Fruit fly (Drosophila melanogaster) whole organism, embryonic: ENCODE results near the gene CG17855.

ENCODE experiments used
- CG10267 ChIP-seq: fragments of 200-800 bp; sonication (Bioruptor generic); optimal IDR thresholded peaks from 2 replicates; lab custom pipeline; 2018; ENCODE audit warnings: missing biosample characterization, mild to moderate bottlenecking, missing genetic modification characterization, moderate library complexity
- CG10321 ChIP-seq: fragments of 200-800 bp; sonication (Bioruptor generic); IDR thresholded peaks from 2 replicates; pipeline ENCODE4 v1.3.6; 2022; ENCODE audit warnings: missing biosample characterization, missing genetic modification characterization
- CG10366 ChIP-seq: fragments of 200-800 bp; sonication (Bioruptor generic); IDR thresholded peaks from 2 replicates; pipeline ENCODE4 v1.3.6; 2022; ENCODE audit warnings: missing biosample characterization, missing genetic modification characterization
- CG11560 ChIP-seq: fragments of 200-800 bp; sonication (Bioruptor generic); IDR thresholded peaks from 3 replicates; pipeline ENCODE4 v1.3.6; 2022; ENCODE audit warnings: missing biosample characterization, missing genetic modification characterization
- CG12071 ChIP-seq: fragments of 200-800 bp; sonication (Bioruptor generic); optimal IDR thresholded peaks from 3 replicates; lab custom pipeline; 2018; ENCODE audit warnings: missing biosample characterization, mild to moderate bottlenecking, missing genetic modification characterization
- CG12236 ChIP-seq: fragments of 200-800 bp; sonication (Bioruptor generic); optimal IDR thresholded peaks from 2 replicates; lab custom pipeline; 2016; ENCODE audit warnings: missing biosample characterization, missing genetic modification characterization
- CG12391 ChIP-seq: fragments of 200-800 bp; sonication (Bioruptor generic); optimal IDR thresholded peaks from 3 replicates; lab custom pipeline; 2018; ENCODE audit warnings: missing biosample characterization, mild to moderate bottlenecking, missing genetic modification characterization, moderate library complexity
- CG15011 ChIP-seq: fragments of 200-800 bp; sonication (Bioruptor generic); optimal IDR thresholded peaks from 3 replicates; lab custom pipeline; 2018; ENCODE audit warnings: missing biosample characterization, mild to moderate bottlenecking, missing genetic modification characterization
- CG17829 ChIP-seq: fragments of 200-800 bp; optimal IDR thresholded peaks from 2 replicates; lab custom pipeline; 2019; ENCODE audit warnings: missing biosample characterization, mild to moderate bottlenecking, missing genetic modification characterization, moderate library complexity
- CG2199 ChIP-seq: fragments of 200-800 bp; sonication (Bioruptor generic); IDR thresholded peaks from 3 replicates; pipeline ENCODE4 v1.3.6; 2022; ENCODE audit warnings: missing biosample characterization, missing genetic modification characterization
- CG2712 ChIP-seq: fragments of 200-800 bp; optimal IDR thresholded peaks from 3 replicates; lab custom pipeline; 2019; ENCODE audit warnings: missing biosample characterization, mild to moderate bottlenecking, missing genetic modification characterization, moderate library complexity
- CG33557 ChIP-seq: fragments of 200-800 bp; sonication (Bioruptor generic); optimal IDR thresholded peaks from 2 replicates; lab custom pipeline; 2019; ENCODE audit warnings: missing biosample characterization, mild to moderate bottlenecking, missing genetic modification characterization, moderate library complexity
- CG3838 ChIP-seq: fragments of 200-800 bp; sonication (Bioruptor generic); optimal IDR thresholded peaks from 3 replicates; lab custom pipeline; 2016; ENCODE audit warnings: missing biosample characterization, missing genetic modification characterization
- CG4282 ChIP-seq: fragments of 200-800 bp; sonication (Bioruptor generic); optimal IDR thresholded peaks from 2 replicates; lab custom pipeline; 2016; ENCODE audit warnings: missing biosample characterization, missing genetic modification characterization
- CG6175 ChIP-seq: fragments of 200-800 bp; sonication (Bioruptor generic); IDR thresholded peaks from 3 replicates; pipeline ENCODE4 v1.3.6; 2022; ENCODE audit warnings: missing biosample characterization, missing genetic modification characterization
- CG6272 ChIP-seq: fragments of 200-800 bp; sonication (Bioruptor generic); IDR thresholded peaks from 2 replicates; pipeline ENCODE4 v1.3.6; 2022; ENCODE audit warnings: missing biosample characterization, missing genetic modification characterization
- CG7786 ChIP-seq: fragments of 200-800 bp; sonication (Bioruptor generic); optimal IDR thresholded peaks from 2 replicates; lab custom pipeline; 2016; ENCODE audit warnings: missing biosample characterization, missing genetic modification characterization
- CG8765 ChIP-seq: fragments of 200-800 bp; sonication (Bioruptor generic); IDR thresholded peaks from 2 replicates; pipeline ENCODE4 v1.3.6; 2022; ENCODE audit warnings: missing biosample characterization, missing genetic modification characterization
- CG8944 ChIP-seq: fragments of 200-800 bp; sonication (Bioruptor generic); optimal IDR thresholded peaks from 3 replicates; lab custom pipeline; 2016; ENCODE audit warnings: missing biosample characterization, missing genetic modification characterization
- CG9876 ChIP-seq: fragments of 200-800 bp; sonication (Bioruptor generic); optimal IDR thresholded peaks from 2 replicates; lab custom pipeline; 2016; ENCODE audit warnings: missing biosample characterization, missing genetic modification characterization
- CHES-1-like ChIP-seq: fragments of 200-800 bp; sonication (Bioruptor generic); optimal IDR thresholded peaks from 2 replicates; lab custom pipeline; 2016; ENCODE audit warnings: missing biosample characterization, missing genetic modification characterization
- Dek ChIP-seq: fragments of 200-800 bp; sonication (Bioruptor generic); optimal IDR thresholded peaks from 3 replicates; lab custom pipeline; 2019; ENCODE audit warnings: missing biosample characterization, mild to moderate bottlenecking, missing genetic modification characterization, moderate library complexity
- HmgZ ChIP-seq: fragments of 200-800 bp; sonication (Bioruptor generic); optimal IDR thresholded peaks from 2 replicates; lab custom pipeline; 2018; ENCODE audit warnings: missing biosample characterization, mild to moderate bottlenecking, missing genetic modification characterization
- Hmr ChIP-seq: fragments of 200-800 bp; sonication (Bioruptor generic); optimal IDR thresholded peaks from 3 replicates; lab custom pipeline; 2017; ENCODE audit warnings: mild to moderate bottlenecking, missing biosample characterization, missing genetic modification reagents, missing genetic modification characterization
- Lhr ChIP-seq: fragments of 200-800 bp; sonication (Bioruptor generic); optimal IDR thresholded peaks from 3 replicates; lab custom pipeline; 2017; ENCODE audit warnings: mild to moderate bottlenecking, missing biosample characterization, missing genetic modification reagents, missing genetic modification characterization
- MBD-R2 ChIP-seq: fragments of 200-800 bp; sonication (Bioruptor generic); IDR thresholded peaks from 2 replicates; pipeline ENCODE4 v1.3.6; 2022; ENCODE audit warnings: missing biosample characterization, missing genetic modification characterization
- Meics ChIP-seq: fragments of 200-800 bp; sonication (Bioruptor generic); optimal IDR thresholded peaks from 2 replicates; lab custom pipeline; 2017; ENCODE audit warnings: missing biosample characterization, mild to moderate bottlenecking, missing genetic modification characterization
- Myb ChIP-seq: fragments of 200-800 bp; sonication (Bioruptor generic); optimal IDR thresholded peaks from 2 replicates; lab custom pipeline; 2016; ENCODE audit warnings: missing biosample characterization, missing genetic modification characterization
- Stat92E ChIP-seq, 3 experiments: fragments of >200 bp in 2 of 3; fragments of 200-800 bp in 1 of 3; sonication (Bioruptor generic) in 1 of 3; optimal IDR thresholded peaks; 2 replicates each; lab custom pipeline; 2017 to 2019; ENCODE audit warnings: missing biosample characterization in 3 of 3, missing genetic modification characterization in 3 of 3, mild to moderate bottlenecking in 1 of 3, moderate library complexity in 1 of 3
- Trl ChIP-seq, 3 experiments: fragments of >200 bp in 2 of 3; fragments of 200-800 bp in 1 of 3; sonication (Bioruptor generic) in 1 of 3; optimal IDR thresholded peaks; 2 replicates in 1 of 3; 3 replicates in 2 of 3; lab custom pipeline; 2016 to 2017; ENCODE audit warnings: missing biosample characterization in 1 of 3, missing genetic modification characterization in 1 of 3
- abd-A ChIP-seq: fragments of 200-800 bp; sonication (Bioruptor generic); optimal IDR thresholded peaks from 3 replicates; lab custom pipeline; 2019; ENCODE audit warnings: missing biosample characterization, mild to moderate bottlenecking, missing genetic modification characterization, moderate library complexity
- aop ChIP-seq: fragments of 200-800 bp; sonication (Bioruptor generic); IDR thresholded peaks from 2 replicates; pipeline ENCODE4 v1.3.6; 2022; ENCODE audit warnings: missing biosample characterization, missing genetic modification characterization
- caup ChIP-seq: fragments of 200-800 bp; sonication (Bioruptor generic); optimal IDR thresholded peaks from 3 replicates; lab custom pipeline; 2017; ENCODE audit warnings: missing biosample characterization, mild to moderate bottlenecking, missing genetic modification characterization, moderate library complexity; ENCODE audit not compliant: severe bottlenecking
- crp ChIP-seq, 2 experiments: fragments of 200-800 bp; sonication (Bioruptor generic); optimal IDR thresholded peaks; 2 replicates in 1 of 2; 3 replicates in 1 of 2; lab custom pipeline; 2017; ENCODE audit warnings: missing biosample characterization in 2 of 2, missing genetic modification characterization in 2 of 2, mild to moderate bottlenecking in 1 of 2, moderate library complexity in 1 of 2
- fd3F ChIP-seq: fragments of 200-800 bp; sonication (Bioruptor generic); optimal IDR thresholded peaks from 2 replicates; lab custom pipeline; 2018; ENCODE audit warnings: missing biosample characterization, mild to moderate bottlenecking, missing genetic modification characterization, moderate library complexity
- gem ChIP-seq: fragments of 200-800 bp; sonication (Bioruptor generic); optimal IDR thresholded peaks from 2 replicates; lab custom pipeline; 2019; ENCODE audit warnings: missing biosample characterization, mild to moderate bottlenecking, missing genetic modification characterization, moderate library complexity
- lola ChIP-seq, 3 experiments: fragments of >200 bp in 2 of 3; fragments of 200-800 bp in 1 of 3; sonication (Bioruptor generic) in 1 of 3; optimal IDR thresholded peaks; 2 replicates each; lab custom pipeline; 2017 to 2019; ENCODE audit warnings: missing biosample characterization in 3 of 3, missing genetic modification characterization in 3 of 3, mild to moderate bottlenecking in 1 of 3, moderate library complexity in 1 of 3
- mirr ChIP-seq: fragments of 200-800 bp; sonication (Bioruptor generic); optimal IDR thresholded peaks from 3 replicates; lab custom pipeline; 2018; ENCODE audit warnings: missing biosample characterization, mild to moderate bottlenecking, missing genetic modification characterization
- oc ChIP-seq: fragments of 200-800 bp; sonication (Bioruptor generic); optimal IDR thresholded peaks from 2 replicates; lab custom pipeline; 2018; ENCODE audit warnings: missing biosample characterization, mild to moderate bottlenecking, missing genetic modification characterization, moderate library complexity
- odd ChIP-seq: fragments of 200-800 bp; sonication (Bioruptor generic); optimal IDR thresholded peaks from 2 replicates; lab custom pipeline; 2017; ENCODE audit warnings: missing biosample characterization, mild to moderate bottlenecking, missing genetic modification characterization
- phol ChIP-seq: fragments of 200-800 bp; sonication (Bioruptor generic); optimal IDR thresholded peaks from 3 replicates; lab custom pipeline; 2018; ENCODE audit warnings: missing biosample characterization, mild to moderate bottlenecking, missing genetic modification characterization, moderate library complexity
- pnt ChIP-seq: fragments of 200-800 bp; sonication (Bioruptor generic); optimal IDR thresholded peaks from 3 replicates; lab custom pipeline; 2016; ENCODE audit warnings: missing biosample characterization, missing genetic modification characterization
- pros ChIP-seq: fragments of 200-800 bp; sonication (Bioruptor generic); optimal IDR thresholded peaks from 3 replicates; lab custom pipeline; 2019; ENCODE audit warnings: missing biosample characterization, mild to moderate bottlenecking, missing genetic modification characterization, moderate library complexity
- sens ChIP-seq: fragments of 200-800 bp; sonication (Bioruptor generic); peaks from one replicate; lab custom pipeline; 2016; ENCODE audit warnings: missing biosample characterization, missing genetic modification characterization
- slou ChIP-seq: fragments of 200-800 bp; sonication (Bioruptor generic); optimal IDR thresholded peaks from 3 replicates; lab custom pipeline; 2016; ENCODE audit warnings: missing biosample characterization, missing genetic modification characterization
- tap ChIP-seq: fragments of 200-800 bp; optimal IDR thresholded peaks from 3 replicates; lab custom pipeline; 2019; ENCODE audit warnings: missing biosample characterization, mild to moderate bottlenecking, missing genetic modification characterization, moderate library complexity
- usp ChIP-seq: fragments of >200 bp; optimal IDR thresholded peaks from 2 replicates; lab custom pipeline; 2017; ENCODE audit warnings: missing biosample characterization, missing genetic modification characterization
- yki ChIP-seq: fragments of >200 bp; optimal IDR thresholded peaks from 3 replicates; lab custom pipeline; 2018

CG17855 gene

DNA sequence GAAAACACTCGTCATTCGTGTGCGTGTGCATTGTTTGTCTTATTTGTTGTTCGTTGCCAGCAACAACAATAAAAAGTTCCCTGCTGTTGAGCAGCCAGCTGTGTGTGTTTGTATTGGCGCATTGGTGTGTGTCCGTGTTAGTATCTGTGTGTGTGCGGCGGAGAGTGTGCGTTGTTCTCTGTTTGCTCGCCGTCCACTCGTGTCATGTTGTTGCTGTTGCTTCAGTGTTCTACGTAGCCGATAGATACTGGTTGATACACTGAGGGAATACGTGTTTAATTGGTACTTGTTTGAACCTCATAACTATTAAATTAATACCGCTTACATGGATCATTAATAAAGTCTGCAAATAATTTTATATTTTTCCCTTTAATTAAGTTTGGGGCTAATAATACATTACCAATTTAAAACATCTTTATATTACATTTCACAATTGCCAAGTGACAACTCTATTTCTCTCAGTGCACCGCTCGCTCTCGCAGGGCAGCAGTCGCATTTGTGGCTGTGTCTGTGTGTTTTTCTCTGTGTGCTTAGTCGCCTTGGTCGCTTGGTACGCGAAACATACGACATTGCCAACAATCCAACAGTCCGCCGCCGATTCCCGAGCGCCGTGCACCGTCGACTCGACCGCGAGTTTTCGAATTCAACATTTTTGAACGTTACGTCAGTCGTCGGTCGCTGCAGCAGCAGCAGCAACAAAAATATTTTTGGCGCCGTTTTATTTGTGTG lies 28.2 kb downstream of the CG17855 start, which contains the start of gene brwl (continued):
- TF ChIP-seq Myb (GFP tag; lab: Kevin White, UChicago): peak; percentile 87
- TF ChIP-seq CG17829 (tag; lab: Kevin White, UChicago): peak; percentile 99
- peak; percentile 98 for TF ChIP-seq caup (GFP tag; lab: Kevin White, UChicago)
- peak; percentile 99 for TF ChIP-seq CG2712 (tag; lab: Kevin White, UChicago)
- TF ChIP-seq CHES-1-like (GFP tag; lab: Kevin White, UChicago): peak; percentile 97
- peak; percentile 99 for TF ChIP-seq Hmr (GFP tag; lab: Kevin White, UChicago)
- TF ChIP-seq CG8765: peak; percentile 92
- peak; percentile 100 for TF ChIP-seq gem (tag; lab: Kevin White, UChicago)
- TF ChIP-seq CG4282 (GFP tag; lab: Kevin White, UChicago): peak; percentile 91
- TF ChIP-seq pros (GFP tag; lab: Kevin White, UChicago): peak; percentile 70
- TF ChIP-seq CG6272 (GFP tag; lab: Robert Waterston, UW): peak; percentile 98
- TF ChIP-seq CG11560 (tag; lab: Robert Waterston, UW): peak; percentile 93
- peak; percentile 97 for TF ChIP-seq mirr (GFP tag; lab: Kevin White, UChicago)
- peak; percentile 97 for TF ChIP-seq MBD-R2 (GFP tag; lab: Robert Waterston, UW)
- peak; percentile 97 for TF ChIP-seq CG12071 (GFP tag; lab: Kevin White, UChicago)
- TF ChIP-seq pnt (GFP tag; lab: Kevin White, UChicago): peak; percentile 98
- TF ChIP-seq CG2199 (GFP tag; lab: Robert Waterston, UW): peak; percentile 98
- TF ChIP-seq Trl (optimal IDR thresholded peaks at IDR 0.05; lab: Kevin White, UChicago): peak; percentile 64 to 84
- peak; percentile 98 for TF ChIP-seq Trl (GFP tag; optimal IDR thresholded peaks at IDR 0.05; lab: Kevin White, UChicago)
- peak; percentile 98 for TF ChIP-seq Dek (tag; lab: Kevin White, UChicago)
- peak; percentile 91 for TF ChIP-seq abd-A (tag; lab: Kevin White, UChicago)
- peak; percentile 59; the same call in 1 of the 2 replicates for TF ChIP-seq aop
- peak; percentile 99 for TF ChIP-seq CG12391 (tag; lab: Kevin White, UChicago)
- peak; percentile 97 for TF ChIP-seq Lhr (GFP tag; lab: Kevin White, UChicago)
- peak; percentile 84 for TF ChIP-seq CG10321 (GFP tag; lab: Robert Waterston, UW)
- TF ChIP-seq CG33557 (GFP tag; lab: Kevin White, UChicago): peak; percentile 97
- peak; percentile 98 for TF ChIP-seq CG7786 (GFP tag; lab: Kevin White, UChicago)
- TF ChIP-seq CG3838 (GFP tag; lab: Kevin White, UChicago): peak; percentile 100
- TF ChIP-seq Stat92E (GFP tag; optimal IDR thresholded peaks at IDR 0.05; lab: Kevin White, UChicago): peak in 1 of 3 experiments; percentile 97
- peak; percentile 98 for TF ChIP-seq CG10366 (GFP tag; lab: Robert Waterston, UW)
- peak; percentile 97 for TF ChIP-seq slou (GFP tag; lab: Kevin White, UChicago)
- peak; percentile 100 for TF ChIP-seq sens
- TF ChIP-seq lola (GFP tag; optimal IDR thresholded peaks at IDR 0.05; lab: Kevin White, UChicago): peak in 1 of 3 experiments; percentile 99
- TF ChIP-seq tap (tag; lab: Kevin White, UChicago): peak; percentile 99
- no peak for TF ChIP-seq usp
- TF ChIP-seq CG10267 (tag; lab: Kevin White, UChicago): peak; percentile 97
- peak; percentile 99 for TF ChIP-seq Meics
- TF ChIP-seq CG6175: peak; percentile 94
- peak; percentile 42 to 78 for TF ChIP-seq crp (GFP tag; optimal IDR thresholded peaks at IDR 0.05; lab: Kevin White, UChicago)
- peak; percentile 98 for TF ChIP-seq CG15011 (GFP tag; lab: Kevin White, UChicago)
- peak; percentile 98 for TF ChIP-seq oc
- peak; percentile 13 for TF ChIP-seq yki (lab: Kevin White, UChicago)
- peak; percentile 97 for TF ChIP-seq CG8944 (GFP tag; lab: Kevin White, UChicago)
- TF ChIP-seq CG9876 (GFP tag; lab: Kevin White, UChicago): peak; percentile 95
- peak; percentile 99 for TF ChIP-seq HmgZ (tag; lab: Kevin White, UChicago)
- TF ChIP-seq odd (GFP tag; lab: Kevin White, UChicago): peak; percentile 99
- peak; percentile 98 for TF ChIP-seq fd3F (GFP tag; lab: Kevin White, UChicago)
- peak; percentile 99 for TF ChIP-seq phol (tag; lab: Kevin White, UChicago)
- peak; percentile 96 for TF ChIP-seq CG12236 (GFP tag; lab: Kevin White, UChicago)
